Fruit fly (Drosophila melanogaster) whole organism, embryonic: Measurements from ENCODE around the gene P5CDh1.

ENCODE experiments used
- Atf-2 ChIP-seq: fragments of 200-800 bp; sonication (Bioruptor generic); optimal IDR thresholded peaks from 2 replicates; lab custom pipeline; 2016; ENCODE audit warnings: missing biosample characterization, missing genetic modification characterization
- CG10147 ChIP-seq: fragments of 200-800 bp; sonication (Bioruptor generic); optimal IDR thresholded peaks from 2 replicates; lab custom pipeline; 2019; ENCODE audit warnings: missing biosample characterization, mild to moderate bottlenecking, missing genetic modification characterization, moderate library complexity
- CG10366 ChIP-seq: fragments of 200-800 bp; sonication (Bioruptor generic); IDR thresholded peaks from 2 replicates; pipeline ENCODE4 v1.3.6; 2022; ENCODE audit warnings: missing biosample characterization, missing genetic modification characterization
- CG11723 ChIP-seq: fragments of 200-800 bp; sonication (Bioruptor generic); optimal IDR thresholded peaks from 2 replicates; lab custom pipeline; 2017; ENCODE audit warnings: missing biosample characterization, mild to moderate bottlenecking, missing genetic modification characterization
- CG12744 ChIP-seq: fragments of 200-800 bp; sonication (Bioruptor generic); optimal IDR thresholded peaks from 2 replicates; lab custom pipeline; 2016; ENCODE audit warnings: missing biosample characterization, missing genetic modification characterization
- CG14710 ChIP-seq: fragments of 200-800 bp; sonication (Bioruptor generic); optimal IDR thresholded peaks from 3 replicates; lab custom pipeline; 2019; ENCODE audit warnings: missing biosample characterization, mild to moderate bottlenecking, missing genetic modification characterization, moderate library complexity
- CG17186 ChIP-seq: fragments of 200-800 bp; sonication (Bioruptor generic); optimal IDR thresholded peaks from 3 replicates; lab custom pipeline; 2017; ENCODE audit warnings: missing biosample characterization, missing genetic modification reagents, missing genetic modification characterization
- CG18619 ChIP-seq: fragments of 200-800 bp; sonication (Bioruptor generic); optimal IDR thresholded peaks from 3 replicates; lab custom pipeline; 2017; ENCODE audit warnings: missing biosample characterization, mild to moderate bottlenecking, missing genetic modification characterization
- CG34376 ChIP-seq: fragments of 200-800 bp; sonication (Bioruptor generic); optimal IDR thresholded peaks from 2 replicates; lab custom pipeline; 2018; ENCODE audit warnings: missing biosample characterization, mild to moderate bottlenecking, missing genetic modification characterization
- CG3838 ChIP-seq: fragments of 200-800 bp; sonication (Bioruptor generic); optimal IDR thresholded peaks from 3 replicates; lab custom pipeline; 2016; ENCODE audit warnings: missing biosample characterization, missing genetic modification characterization
- CG3995 ChIP-seq: fragments of 200-800 bp; sonication (Bioruptor generic); optimal IDR thresholded peaks from 3 replicates; lab custom pipeline; 2016; ENCODE audit warnings: missing biosample characterization, missing genetic modification characterization
- CG4360 ChIP-seq: fragments of 200-800 bp; sonication (Bioruptor generic); IDR thresholded peaks from 2 replicates; pipeline ENCODE4 v1.3.6; 2022; ENCODE audit warnings: missing biosample characterization, missing genetic modification characterization
- CG6791 ChIP-seq: fragments of 200-800 bp; sonication (Bioruptor generic); IDR thresholded peaks from 3 replicates; pipeline ENCODE4 v1.3.6; 2022; ENCODE audit warnings: missing biosample characterization, missing genetic modification characterization; ENCODE audit not compliant: partially characterized antibody
- CG7271 ChIP-seq: fragments of 200-800 bp; sonication (Bioruptor generic); optimal IDR thresholded peaks from 2 replicates; lab custom pipeline; 2018; ENCODE audit warnings: missing biosample characterization, mild to moderate bottlenecking, missing genetic modification characterization, moderate library complexity
- CG8089 ChIP-seq: fragments of 200-800 bp; sonication (Bioruptor generic); optimal IDR thresholded peaks from 3 replicates; lab custom pipeline; 2016; ENCODE audit warnings: missing biosample characterization, missing genetic modification characterization
- CkIIα-i1 ChIP-seq: fragments of 200-800 bp; sonication (Bioruptor generic); IDR thresholded peaks from 2 replicates; pipeline ENCODE4 v1.3.6; 2022; ENCODE audit warnings: missing biosample characterization, missing genetic modification characterization
- CoRest ChIP-seq: fragments of 200-800 bp; sonication (Bioruptor generic); optimal IDR thresholded peaks from 3 replicates; lab custom pipeline; 2018; ENCODE audit warnings: missing biosample characterization, mild to moderate bottlenecking, missing genetic modification characterization, moderate library complexity
- D ChIP-seq, 2 experiments: fragments of 200-800 bp in 1 of 2; fragments of >200 bp in 1 of 2; sonication (Bioruptor generic) in 1 of 2; optimal IDR thresholded peaks; 2 replicates in 1 of 2; 3 replicates in 1 of 2; lab custom pipeline; 2017; ENCODE audit warnings: mild to moderate bottlenecking in 1 of 2, missing biosample characterization in 1 of 2, missing genetic modification characterization in 1 of 2, missing genetic modification reagents in 1 of 2
- D19B ChIP-seq: fragments of 200-800 bp; sonication (Bioruptor generic); optimal IDR thresholded peaks from 2 replicates; lab custom pipeline; 2017; ENCODE audit warnings: missing biosample characterization, mild to moderate bottlenecking, missing genetic modification characterization
- Dek ChIP-seq: fragments of 200-800 bp; sonication (Bioruptor generic); optimal IDR thresholded peaks from 3 replicates; lab custom pipeline; 2019; ENCODE audit warnings: missing biosample characterization, mild to moderate bottlenecking, missing genetic modification characterization, moderate library complexity
- Gsc ChIP-seq: fragments of 200-800 bp; sonication (Bioruptor generic); IDR thresholded peaks from 2 replicates; pipeline ENCODE4 v1.3.6; 2022; ENCODE audit warnings: missing biosample characterization, missing genetic modification characterization
- HLH4C ChIP-seq: fragments of 200-800 bp; sonication (Bioruptor generic); IDR thresholded peaks from 3 replicates; pipeline ENCODE4 v1.3.6; 2022; ENCODE audit warnings: missing biosample characterization, missing genetic modification characterization; ENCODE audit not compliant: partially characterized antibody
- HLH54F ChIP-seq: fragments of 200-800 bp; sonication (Bioruptor generic); optimal IDR thresholded peaks from 3 replicates; lab custom pipeline; 2016; ENCODE audit warnings: missing biosample characterization, missing genetic modification characterization
- Hr3 ChIP-seq: fragments of 200-800 bp; sonication (Bioruptor generic); optimal IDR thresholded peaks from 3 replicates; lab custom pipeline; 2016; ENCODE audit warnings: missing biosample characterization, missing genetic modification characterization
- NC2β ChIP-seq: fragments of 200-800 bp; sonication (Bioruptor generic); optimal IDR thresholded peaks from 2 replicates; lab custom pipeline; 2016; ENCODE audit warnings: missing biosample characterization, missing genetic modification characterization
- Sry-δ ChIP-seq: fragments of 200-800 bp; sonication (Bioruptor generic); optimal IDR thresholded peaks from 2 replicates; lab custom pipeline; 2016; ENCODE audit warnings: missing biosample characterization, missing genetic modification characterization
- Usf ChIP-seq: fragments of 200-800 bp; sonication (Bioruptor generic); optimal IDR thresholded peaks from 2 replicates; lab custom pipeline; 2017; ENCODE audit warnings: missing genotype, missing biosample characterization, missing genetic modification characterization
- ac ChIP-seq: fragments of 200-800 bp; sonication (Bioruptor generic); optimal IDR thresholded peaks from 3 replicates; lab custom pipeline; 2017; ENCODE audit warnings: missing biosample characterization, mild to moderate bottlenecking, missing genetic modification characterization
- amos ChIP-seq: fragments of 200-800 bp; sonication (Bioruptor generic); IDR thresholded peaks from 2 replicates; pipeline ENCODE4 v1.3.6; 2022; ENCODE audit warnings: missing biosample characterization, missing genetic modification characterization; ENCODE audit not compliant: partially characterized antibody
- dimm ChIP-seq: fragments of 200-800 bp; sonication (Bioruptor generic); IDR thresholded peaks from 2 replicates; pipeline ENCODE4 v1.3.6; 2022; ENCODE audit warnings: missing biosample characterization, missing genetic modification characterization
- ewg ChIP-seq: fragments of 200-800 bp; sonication (Bioruptor generic); optimal IDR thresholded peaks from 3 replicates; lab custom pipeline; 2017; ENCODE audit warnings: mild to moderate bottlenecking, missing biosample characterization, missing genetic modification reagents, missing genetic modification characterization
- fd96Cb ChIP-seq: fragments of 200-800 bp; sonication (Bioruptor generic); optimal IDR thresholded peaks from 2 replicates; lab custom pipeline; 2018; ENCODE audit warnings: missing biosample characterization, mild to moderate bottlenecking, missing genetic modification characterization, moderate library complexity
- ftz-f1 ChIP-seq: fragments of 200-800 bp; sonication (Bioruptor generic); optimal IDR thresholded peaks from 2 replicates; lab custom pipeline; 2016; ENCODE audit warnings: missing biosample characterization, missing genetic modification characterization
- gfzf ChIP-seq: fragments of 200-800 bp; sonication (Bioruptor generic); optimal IDR thresholded peaks from 2 replicates; lab custom pipeline; 2016; ENCODE audit warnings: missing biosample characterization, mild to moderate bottlenecking, missing genetic modification characterization, moderate library complexity
- gt ChIP-seq: fragments of 200-800 bp; sonication (Bioruptor generic); IDR thresholded peaks from 2 replicates; pipeline ENCODE4 v1.3.6; 2022; ENCODE audit warnings: missing biosample characterization, missing genetic modification characterization
- h ChIP-seq: fragments of >200 bp; optimal IDR thresholded peaks from 2 replicates; lab custom pipeline; 2017
- ham ChIP-seq: fragments of 200-800 bp; sonication (Bioruptor generic); IDR thresholded peaks from 2 replicates; pipeline ENCODE4 v1.3.6; 2022; ENCODE audit warnings: missing biosample characterization, missing genetic modification characterization
- lilli ChIP-seq: fragments of 200-800 bp; sonication (Bioruptor generic); optimal IDR thresholded peaks from 3 replicates; lab custom pipeline; 2016; ENCODE audit warnings: missing biosample characterization, missing genetic modification characterization
- lmd ChIP-seq: fragments of 200-800 bp; sonication (Bioruptor generic); IDR thresholded peaks from 2 replicates; pipeline ENCODE4 v1.3.6; 2022; ENCODE audit warnings: missing biosample characterization, missing genetic modification characterization
- nau ChIP-seq: fragments of 200-800 bp; sonication (Bioruptor generic); optimal IDR thresholded peaks from 3 replicates; lab custom pipeline; 2017; ENCODE audit warnings: missing biosample characterization, mild to moderate bottlenecking, missing genetic modification characterization, missing genetic modification reagents
- otp ChIP-seq: fragments of 200-800 bp; sonication (Bioruptor generic); IDR thresholded peaks from 3 replicates; pipeline ENCODE4, ENCODE4 v1.3.6; 2022; ENCODE audit warnings: missing biosample characterization, missing genetic modification characterization
- pho ChIP-seq: fragments of 200-800 bp; sonication (Bioruptor generic); optimal IDR thresholded peaks from 2 replicates; lab custom pipeline; 2016; ENCODE audit warnings: missing biosample characterization, missing genetic modification characterization
- pzg ChIP-seq: fragments of 200-800 bp; sonication (Bioruptor generic); optimal IDR thresholded peaks from 3 replicates; lab custom pipeline; 2018; ENCODE audit warnings: missing biosample characterization, mild to moderate bottlenecking, missing genetic modification characterization, moderate library complexity
- seq ChIP-seq: fragments of 200-800 bp; sonication (Bioruptor generic); IDR thresholded peaks from 2 replicates; pipeline ENCODE4 v1.3.6; 2022; ENCODE audit warnings: missing biosample characterization, missing genetic modification characterization
- shn ChIP-seq: fragments of 200-800 bp; sonication (Bioruptor generic); optimal IDR thresholded peaks from 3 replicates; lab custom pipeline; 2016; ENCODE audit warnings: missing biosample characterization, missing genetic modification characterization
- tll ChIP-seq, 2 experiments: fragments of 200-800 bp in 1 of 2; fragments of >200 bp in 1 of 2; sonication (Bioruptor generic) in 1 of 2; optimal IDR thresholded peaks; 2 replicates each; lab custom pipeline; 2017 to 2019; ENCODE audit warnings: missing biosample characterization in 2 of 2, missing genetic modification characterization in 2 of 2, mild to moderate bottlenecking in 1 of 2, moderate library complexity in 1 of 2
- unpg ChIP-seq: fragments of 200-800 bp; sonication (Bioruptor generic); optimal IDR thresholded peaks from 3 replicates; lab custom pipeline; 2018; ENCODE audit warnings: missing biosample characterization, mild to moderate bottlenecking, missing genetic modification characterization, moderate library complexity

The P5CDh1 gene

DNA sequence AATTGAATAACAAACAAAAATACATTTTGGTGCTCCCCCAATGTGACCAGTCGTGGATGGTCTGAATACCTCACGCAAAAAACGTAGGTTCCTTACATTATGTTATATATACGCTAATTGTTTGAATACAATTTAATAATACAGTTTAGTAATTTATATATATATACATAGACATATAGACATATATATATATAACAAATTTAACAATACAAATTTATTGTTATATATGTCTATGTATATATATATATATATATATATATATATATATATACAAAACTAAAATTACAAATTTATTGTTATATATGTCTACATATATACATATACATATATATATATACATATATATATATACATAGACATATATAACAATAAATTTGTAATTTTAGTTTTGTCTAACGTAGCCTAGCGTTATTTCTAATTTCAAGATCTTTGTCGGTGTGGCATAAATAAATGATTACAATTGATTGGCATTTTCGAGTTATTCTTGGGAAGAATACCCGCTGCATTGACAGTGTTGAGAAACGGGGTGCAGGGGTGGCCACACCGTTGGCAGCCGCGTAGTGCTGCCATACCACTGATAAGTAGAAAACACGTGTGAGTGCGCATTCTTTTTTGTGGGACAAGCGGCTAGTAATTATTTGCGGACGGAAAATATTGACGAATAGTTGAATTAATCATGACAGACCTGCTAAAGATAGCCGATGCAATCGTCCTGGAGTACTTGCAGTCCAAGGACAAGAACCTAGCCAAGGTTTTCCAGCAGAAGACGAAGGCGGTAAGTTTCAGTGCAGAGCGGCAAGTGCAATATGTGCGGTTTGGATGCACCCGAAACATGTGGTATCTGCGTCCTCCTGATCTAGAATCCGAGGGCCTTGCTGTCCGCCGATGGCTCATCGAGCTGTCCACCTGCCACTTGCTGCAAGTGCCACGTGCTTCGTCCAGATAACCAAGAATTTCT, 8.7 kb downstream of the P5CDh1 start, which contains the start of the genes CG7148 and Nopp140 (continued):
- TF ChIP-seq amos (peak; percentile 34; the same call in 1 of the 2 replicates), Gsc (GFP tag; lab: Robert Waterston, UW) (no peak), pzg (GFP tag; lab: Kevin White, UChicago) (peak; percentile 91), CG3995 (GFP tag; lab: Kevin White, UChicago) (peak; percentile 13), HLH54F (GFP tag; lab: Kevin White, UChicago) (peak; percentile 77), CG12744 (GFP tag; lab: Kevin White, UChicago) (peak; percentile 10), pho (GFP tag; lab: Kevin White, UChicago) (peak; percentile 71), tll (GFP tag; optimal IDR thresholded peaks at IDR 0.05; lab: Kevin White, UChicago) (no peak), Sry-δ (GFP tag; lab: Kevin White, UChicago) (peak; percentile 51), CG3838 (GFP tag; lab: Kevin White, UChicago) (no peak), ham (GFP tag; lab: Robert Waterston, UW) (no peak), lilli (peak; percentile 70), lmd (GFP tag; lab: Robert Waterston, UW) (peak; percentile 66; the same call in 1 of the 2 replicates), CG11723 (GFP tag; lab: Kevin White, UChicago) (peak; percentile 38), Hr3 (GFP tag; lab: Kevin White, UChicago) (peak; percentile 59), CG10366 (GFP tag; lab: Robert Waterston, UW) (no peak), CG14710 (tag; lab: Kevin White, UChicago) (peak; percentile 73), CG34376 (no peak), D19B (GFP tag; lab: Kevin White, UChicago) (peak; percentile 33), gt (GFP tag; lab: Robert Waterston, UW) (no peak), D (optimal IDR thresholded peaks at IDR 0.05; lab: Kevin White, UChicago) (no peak), D (GFP tag; optimal IDR thresholded peaks at IDR 0.05; lab: Kevin White, UChicago) (peak; percentile 25), Atf-2 (GFP tag; lab: Kevin White, UChicago) (no peak), otp (GFP tag; lab: Robert Waterston, UW) (peak; percentile 64; the same call in 2 of the 3 replicates), CkIIα-i1 (GFP tag; lab: Robert Waterston, UW) (no peak), CG6791 (GFP tag; lab: Robert Waterston, UW) (no peak), ftz-f1 (GFP tag; lab: Kevin White, UChicago) (peak; percentile 36), CG10147 (GFP tag; lab: Kevin White, UChicago) (peak; percentile 53), CG18619 (GFP tag; lab: Kevin White, UChicago) (peak; percentile 39), ewg (GFP tag; lab: Kevin White, UChicago) (peak; percentile 38), shn (GFP tag; lab: Kevin White, UChicago) (peak; percentile 66), Usf (GFP tag; lab: Kevin White, UChicago) (peak; percentile 42), fd96Cb (tag; lab: Kevin White, UChicago) (peak; percentile 38), CG7271 (tag; lab: Kevin White, UChicago) (no peak), ac (GFP tag; lab: Kevin White, UChicago) (no peak), NC2β (GFP tag; lab: Kevin White, UChicago) (peak; percentile 37), seq (GFP tag; lab: Robert Waterston, UW) (no peak), CG17186 (GFP tag; lab: Kevin White, UChicago) (peak; percentile 73), unpg (peak; percentile 63), dimm (no peak), nau (no peak), CoRest (tag; lab: Kevin White, UChicago) (peak; percentile 61), gfzf (GFP tag; lab: Kevin White, UChicago) (peak; percentile 46), Dek (tag; lab: Kevin White, UChicago) (peak; percentile 46), CG4360 (GFP tag; lab: Robert Waterston, UW) (peak; percentile 7; the same call in 1 of the 2 replicates), h (lab: Kevin White, UChicago) (no peak), HLH4C (GFP tag; lab: Robert Waterston, UW) (0 out of 3 replicates have a peak, but pooled peaks have one; percentile 19), CG8089 (GFP tag; lab: Kevin White, UChicago) (peak; percentile 67)
